Worm (Caenorhabditis elegans) whole organism, late embryonic: ENCODE results near the gene mlc-3.

ENCODE experiments used
- K02D7.2 ChIP-seq: sonication (generic microtip); optimal IDR thresholded peaks from 2 replicates; lab custom pipeline; 2017; ENCODE audit warnings: mild to moderate bottlenecking, missing genetic modification characterization, missing compliant biosample characterization
- ceh-9 ChIP-seq: sonication (generic microtip); optimal IDR thresholded peaks from 2 replicates; lab custom pipeline; 2016; ENCODE audit warnings: mild to moderate bottlenecking, missing genetic modification characterization, inconsistent platforms, missing compliant biosample characterization
- che-1 ChIP-seq: sonication (generic microtip); optimal IDR thresholded peaks from 2 replicates; lab custom pipeline; 2016; ENCODE audit warnings: mild to moderate bottlenecking, missing genetic modification characterization, missing compliant biosample characterization
- nfya-1 ChIP-seq: sonication (generic microtip); optimal IDR thresholded peaks from 2 replicates; lab custom pipeline; 2017; ENCODE audit warnings: missing genetic modification characterization, mild to moderate bottlenecking, missing compliant biosample characterization, antibody characterized with exemption, moderate library complexity
- nhr-232 ChIP-seq: sonication (generic microtip); optimal IDR thresholded peaks from 2 replicates; lab custom pipeline; 2016; ENCODE audit warnings: missing genetic modification characterization, missing compliant biosample characterization
- sox-2 ChIP-seq: fragments of 200-800 bp; sonication (Bioruptor generic); IDR thresholded peaks from 2 replicates; pipeline ENCODE4 v1.3.6; 2022; ENCODE audit warnings: missing genetic modification reagents, missing genetic modification characterization, missing compliant biosample characterization
- unc-55 ChIP-seq: sonication (generic microtip); optimal IDR thresholded peaks from 2 replicates; lab custom pipeline; 2017; ENCODE audit warnings: missing biosample characterization, missing genetic modification reagents, missing genetic modification characterization

DNA sequence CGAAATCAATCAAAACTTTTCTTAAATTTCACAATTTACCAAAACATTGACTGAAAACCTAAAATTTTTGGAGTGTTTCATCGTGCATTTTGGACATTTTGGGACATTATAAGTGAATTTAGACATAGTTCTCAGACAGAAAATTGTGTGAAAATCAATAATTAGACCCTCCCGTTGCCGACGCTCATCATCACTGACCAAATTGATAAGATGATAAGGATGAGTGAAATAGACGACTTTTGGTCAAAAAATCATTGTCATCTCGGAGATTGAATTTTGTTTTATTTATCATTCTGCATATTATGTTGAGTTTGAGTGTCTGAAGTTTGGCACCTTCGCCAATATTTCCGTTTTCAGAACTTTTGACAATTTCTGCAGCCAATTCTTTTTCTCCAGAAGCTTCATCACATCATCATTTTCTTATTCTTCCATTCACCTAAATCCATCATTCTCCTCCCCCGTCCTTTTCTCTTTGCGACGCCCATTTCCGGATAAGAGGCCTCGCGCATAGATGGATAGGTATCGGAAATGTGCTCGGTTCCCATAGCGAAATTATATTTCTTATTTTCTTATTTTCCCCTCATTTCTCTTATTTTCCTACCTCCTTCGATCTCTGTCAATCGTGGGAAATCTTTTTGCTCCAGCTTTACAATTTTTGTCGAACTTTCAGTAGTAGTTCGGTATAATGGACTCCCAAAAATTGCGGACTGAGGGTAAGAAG is 46.9 kb downstream of the mlc-3 start, which contains the start of gene bas-1:
- TF ChIP-seq sox-2, result no peak
- no peak for TF ChIP-seq unc-55 (GFP tag; lab: Kevin White, UChicago)
- TF ChIP-seq che-1 (tag; lab: Kevin White, UChicago), result no peak
- TF ChIP-seq K02D7.2 (tag; lab: Kevin White, UChicago), result no peak
- TF ChIP-seq nhr-232 (tag; lab: Kevin White, UChicago), result no peak
- no peak for TF ChIP-seq nfya-1
- no peak for TF ChIP-seq ceh-9
